Fruit fly (Drosophila melanogaster): Measurements from ENCODE around the gene CRMP.

Gene CRMP

dm6 chr3R:5606477-5606876, 35.6 kb downstream of the CRMP start, which contains the start of gene asl (continued):
- TF ChIP-seq abd-A (tag; optimal IDR thresholded peaks at IDR 0.05) (no peak), Dfd (GFP tag; optimal IDR thresholded peaks at IDR 0.05) (peak in 1 of 2 experiments; percentile 78), slou (GFP tag; optimal IDR thresholded peaks at IDR 0.05) (no peak), dm (GFP tag; optimal IDR thresholded peaks at IDR 0.05) (peak; percentile 31), CG30403 (GFP tag; optimal IDR thresholded peaks at IDR 0.05) (peak; percentile 69), Nf-YC (tag; optimal IDR thresholded peaks at IDR 0.05) (peak; percentile 68), sug (tag; optimal IDR thresholded peaks at IDR 0.05) (peak; percentile 64), CG8944 (GFP tag; optimal IDR thresholded peaks at IDR 0.05) (peak; percentile 33), B-H2 (GFP tag; optimal IDR thresholded peaks at IDR 0.05) (peak; percentile 33), MBD-R2 (GFP tag; IDR thresholded peaks at IDR 0.05) (peak; percentile 86), Dip2 (GFP tag; IDR thresholded peaks at IDR 0.05) (no peak), fd102C (GFP tag; optimal IDR thresholded peaks at IDR 0.05) (peak; percentile 35), hkb (optimal IDR thresholded peaks at IDR 0.05) (no peak), hkb (GFP tag; IDR thresholded peaks at IDR 0.05) (peak; percentile 26; the same call in 1 of the 2 replicates), CG15601 (tag; optimal IDR thresholded peaks at IDR 0.05) (peak; percentile 70), br (optimal IDR thresholded peaks at IDR 0.05) (no peak), CG33213 (GFP tag; optimal IDR thresholded peaks at IDR 0.05) (peak; percentile 66), kah (GFP tag; optimal IDR thresholded peaks at IDR 0.05) (no peak), bsh (GFP tag; optimal IDR thresholded peaks at IDR 0.05) (peak in 1 of 2 experiments; percentile 69), CG4854 (GFP tag; optimal IDR thresholded peaks at IDR 0.05) (peak; percentile 59), amos (GFP tag; IDR thresholded peaks at IDR 0.05; ENCODE audit: partially characterized antibody) (no peak), kni (GFP tag; optimal IDR thresholded peaks at IDR 0.05) (peak; percentile 48), CG12659 (GFP tag; optimal IDR thresholded peaks at IDR 0.05) (peak; percentile 88), CG11085 (GFP tag; IDR thresholded peaks at IDR 0.05) (peak; percentile 54; the same call in 1 of the 2 replicates), Atf6 (GFP tag; IDR thresholded peaks at IDR 0.05) (peak; percentile 56), dati (GFP tag; IDR thresholded peaks at IDR 0.05) (0 out of 2 replicates have a peak, but pooled peaks have one; percentile 25), Ets65A (GFP tag) (peak; percentile 94), CG6683 (GFP tag; optimal IDR thresholded peaks at IDR 0.05) (peak; percentile 19), CG13287 (GFP tag; IDR thresholded peaks at IDR 0.05; ENCODE audit: partially characterized antibody) (peak; percentile 19; the same call in 1 of the 2 replicates), Hsf (GFP tag; optimal IDR thresholded peaks at IDR 0.05) (peak; percentile 64), CG10209 (GFP tag; optimal IDR thresholded peaks at IDR 0.05) (peak; percentile 44), CG2116 (GFP tag; optimal IDR thresholded peaks at IDR 0.05) (peak; percentile 85), CG6175 (GFP tag; IDR thresholded peaks at IDR 0.05) (no peak), CG5245 (GFP tag; optimal IDR thresholded peaks at IDR 0.05) (peak; percentile 16), CG16863 (GFP tag; optimal IDR thresholded peaks at IDR 0.05) (peak; percentile 34), lmd (GFP tag; IDR thresholded peaks at IDR 0.05) (peak; percentile 67), jumu (GFP tag; optimal IDR thresholded peaks at IDR 0.05) (peak; percentile 30), Sry-δ (GFP tag; optimal IDR thresholded peaks at IDR 0.05) (peak; percentile 42), CG17385 (GFP tag; optimal IDR thresholded peaks at IDR 0.05) (peak; percentile 99), chif (GFP tag; optimal IDR thresholded peaks at IDR 0.05) (peak; percentile 8 to 59), E2f2 (GFP tag; IDR thresholded peaks at IDR 0.05) (peak; percentile 84), tx (GFP tag; optimal IDR thresholded peaks at IDR 0.05) (peak; percentile 35), YL-1 (GFP tag; optimal IDR thresholded peaks at IDR 0.05) (peak; percentile 91), CG1602 (GFP tag; optimal IDR thresholded peaks at IDR 0.05) (peak; percentile 38), ham (GFP tag; IDR thresholded peaks at IDR 0.05) (no peak), eyg (GFP tag; optimal IDR thresholded peaks at IDR 0.05) (peak; percentile 32), Pdp1 (GFP tag; optimal IDR thresholded peaks at IDR 0.05) (peak; percentile 54 to 59), kay (GFP tag; optimal IDR thresholded peaks at IDR 0.05) (no peak), Hr3 (GFP tag; optimal IDR thresholded peaks at IDR 0.05) (peak; percentile 64), CG31441 (GFP tag; IDR thresholded peaks at IDR 0.05) (no peak; the same call in 1 of the 2 replicates), CG8924 (tag; optimal IDR thresholded peaks at IDR 0.05) (peak; percentile 76), CG8388 (GFP tag; optimal IDR thresholded peaks at IDR 0.05) (peak; percentile 57)
